Fruit fly (Drosophila melanogaster): ENCODE measurements around the gene Gem4b.

DNA sequence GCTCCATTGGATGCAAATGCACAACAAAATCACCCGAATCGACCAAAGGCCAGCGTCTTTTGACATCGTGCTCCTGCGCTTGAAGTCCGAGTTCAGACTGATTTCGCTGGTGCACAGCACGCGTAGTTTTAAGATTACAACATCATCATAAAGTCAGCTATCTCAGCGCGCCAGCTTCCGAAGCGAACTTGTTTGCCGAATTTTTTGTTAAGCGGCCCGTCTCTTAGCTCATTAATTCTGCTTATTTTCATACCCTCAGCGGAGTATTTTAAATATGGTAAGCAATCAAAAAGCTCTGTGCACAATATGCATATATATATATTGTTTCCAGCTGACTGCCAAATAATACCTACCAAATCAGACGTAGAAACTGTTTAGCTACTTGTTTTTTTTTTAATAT is 30.6 kb downstream of the Gem4b start, which contains the start of gene CG6414:
- no peak for TF ChIP-seq Sox15 (GFP tag; optimal IDR thresholded peaks at IDR 0.05)
- no peak for TF ChIP-seq CG4318 (GFP tag; optimal IDR thresholded peaks at IDR 0.05)
- TF ChIP-seq Met (GFP tag; optimal IDR thresholded peaks at IDR 0.05), result no peak
- TF ChIP-seq salr (GFP tag; optimal IDR thresholded peaks at IDR 0.05), result no peak
- no peak for TF ChIP-seq Ets96B (tag; optimal IDR thresholded peaks at IDR 0.05)
- no peak for TF ChIP-seq CG6276 (GFP tag; optimal IDR thresholded peaks at IDR 0.05)
- no peak for TF ChIP-seq CG11294 (GFP tag; IDR thresholded peaks at IDR 0.05)
- TF ChIP-seq Hr39 (GFP tag; optimal IDR thresholded peaks at IDR 0.05), result no peak
- TF ChIP-seq CG10669 (GFP tag; optimal IDR thresholded peaks at IDR 0.05), result no peak
- no peak for TF ChIP-seq Blimp-1 (GFP tag; optimal IDR thresholded peaks at IDR 0.05)
- TF ChIP-seq CG6163 (GFP tag; IDR thresholded peaks at IDR 0.05), result no peak

All from whole organism, prepupa.